Worm (Caenorhabditis elegans) whole organism, late embryonic: ENCODE results near the gene ssq-2.

ENCODE experiments used
- C08G9.2 ChIP-seq: sonication (generic microtip); optimal IDR thresholded peaks from 2 replicates; lab custom pipeline; 2016; ENCODE audit warnings: mild to moderate bottlenecking, missing genetic modification characterization, moderate library complexity, missing compliant biosample characterization
- C38D4.7 ChIP-seq: fragments of 200-800 bp; sonication (Bioruptor generic); optimal IDR thresholded peaks from 2 replicates; lab custom pipeline; 2018; ENCODE audit warnings: mild to moderate bottlenecking, missing genetic modification characterization, moderate library complexity, missing compliant biosample characterization
- K09A11.1 ChIP-seq: sonication (generic microtip); optimal IDR thresholded peaks from 2 replicates; lab custom pipeline; 2017; ENCODE audit warnings: antibody characterized with exemption, mild to moderate bottlenecking, missing genetic modification characterization, missing compliant biosample characterization; ENCODE audit not compliant: insufficient read depth
- ama-1 ChIP-seq: fragments of 150-350 bp; optimal IDR thresholded peaks from 2 replicates; lab custom pipeline; 2014
- ceh-14 ChIP-seq: sonication (generic microtip); optimal IDR thresholded peaks from 2 replicates; lab custom pipeline; 2016; ENCODE audit warnings: missing genotype, missing genetic modification characterization, missing compliant biosample characterization
- ceh-18 ChIP-seq: sonication (generic microtip); optimal IDR thresholded peaks from 2 replicates; lab custom pipeline; 2016; ENCODE audit warnings: missing genetic modification characterization, missing compliant biosample characterization
- ceh-24 ChIP-seq: sonication (generic microtip); optimal IDR thresholded peaks from 2 replicates; lab custom pipeline; 2016; ENCODE audit warnings: mild to moderate bottlenecking, missing genetic modification characterization, missing compliant biosample characterization
- ceh-34 ChIP-seq: sonication (generic microtip); optimal IDR thresholded peaks from 2 replicates; lab custom pipeline; 2016; ENCODE audit warnings: mild to moderate bottlenecking, missing genetic modification characterization, missing compliant biosample characterization
- ceh-6 ChIP-seq: fragments of 200-800 bp; sonication (Bioruptor generic); optimal IDR thresholded peaks from 2 replicates; lab custom pipeline; 2018; ENCODE audit warnings: mild to moderate bottlenecking, missing genetic modification characterization, missing compliant biosample characterization
- ceh-9 ChIP-seq: sonication (generic microtip); optimal IDR thresholded peaks from 2 replicates; lab custom pipeline; 2016; ENCODE audit warnings: mild to moderate bottlenecking, missing genetic modification characterization, inconsistent platforms, missing compliant biosample characterization
- dmd-4 ChIP-seq: sonication (generic microtip); optimal IDR thresholded peaks from 2 replicates; lab custom pipeline; 2016; ENCODE audit warnings: borderline replicate concordance, missing genetic modification characterization, missing compliant biosample characterization
- dve-1 ChIP-seq: sonication (generic microtip); optimal IDR thresholded peaks from 2 replicates; lab custom pipeline; 2017; ENCODE audit warnings: antibody characterized with exemption, mild to moderate bottlenecking, missing genetic modification characterization, missing compliant biosample characterization
- elt-4 ChIP-seq: sonication (generic microtip); optimal IDR thresholded peaks from 2 replicates; lab custom pipeline; 2016; ENCODE audit warnings: missing genetic modification characterization, missing compliant biosample characterization
- ets-4 ChIP-seq: sonication (generic microtip); optimal IDR thresholded peaks from 2 replicates; lab custom pipeline; 2016; ENCODE audit warnings: missing genetic modification characterization, missing compliant biosample characterization
- eyg-1 ChIP-seq: sonication (generic microtip); optimal IDR thresholded peaks from 2 replicates; lab custom pipeline; 2016; ENCODE audit warnings: missing genotype, missing genetic modification characterization, missing compliant biosample characterization
- fax-1 ChIP-seq: sonication (generic microtip); optimal IDR thresholded peaks from 2 replicates; lab custom pipeline; 2016; ENCODE audit warnings: missing genotype, missing genetic modification characterization, missing compliant biosample characterization
- gmeb-2 ChIP-seq: sonication (generic microtip); optimal IDR thresholded peaks from 2 replicates; lab custom pipeline; 2016; ENCODE audit warnings: missing genetic modification characterization, inconsistent platforms, missing compliant biosample characterization
- hlh-30 ChIP-seq: sonication (generic microtip); optimal IDR thresholded peaks from 2 replicates; lab custom pipeline; 2017; ENCODE audit warnings: antibody characterized with exemption, missing genetic modification characterization, missing compliant biosample characterization; ENCODE audit not compliant: insufficient read depth
- pag-3 ChIP-seq: sonication (generic microtip); optimal IDR thresholded peaks from 2 replicates; lab custom pipeline; 2016; ENCODE audit warnings: missing compliant biosample characterization, missing genetic modification characterization, borderline replicate concordance
- pat-9 ChIP-seq: fragments of 200-800 bp; sonication (Bioruptor generic); optimal IDR thresholded peaks from 2 replicates; lab custom pipeline; 2018; ENCODE audit warnings: mild to moderate bottlenecking, missing genetic modification characterization, moderate library complexity, missing compliant biosample characterization
- pax-1 ChIP-seq: fragments of 150-350 bp; optimal IDR thresholded peaks from 2 replicates; lab custom pipeline; 2014; ENCODE audit warnings: missing biosample characterization, missing genetic modification characterization
- pha-2 ChIP-seq: sonication (generic microtip); optimal IDR thresholded peaks from 2 replicates; lab custom pipeline; 2017; ENCODE audit warnings: mild to moderate bottlenecking, missing genetic modification characterization, missing compliant biosample characterization
- pha-4 ChIP-seq: fragments of 150-350 bp; optimal IDR thresholded peaks from 2 replicates; lab custom pipeline; 2018; ENCODE audit warnings: missing biosample characterization, missing genetic modification reagents, missing genetic modification characterization
- pqm-1 ChIP-seq: sonication (generic microtip); optimal IDR thresholded peaks from 2 replicates; lab custom pipeline; 2016; ENCODE audit warnings: missing genetic modification characterization, missing compliant biosample characterization
- ref-2 ChIP-seq: sonication (generic microtip); optimal IDR thresholded peaks from 2 replicates; lab custom pipeline; 2016; ENCODE audit warnings: missing genetic modification characterization, missing compliant biosample characterization
- rnt-1 ChIP-seq: sonication (generic microtip); optimal IDR thresholded peaks from 2 replicates; lab custom pipeline; 2016; ENCODE audit warnings: missing genetic modification characterization, missing compliant biosample characterization
- sdc-2 ChIP-seq: sonication (generic microtip); optimal IDR thresholded peaks from 2 replicates; lab custom pipeline; 2016; ENCODE audit warnings: missing genotype, missing genetic modification characterization, missing compliant biosample characterization
- sox-2 ChIP-seq: fragments of 200-800 bp; sonication (Bioruptor generic); IDR thresholded peaks from 2 replicates; pipeline ENCODE4 v1.3.6; 2022; ENCODE audit warnings: missing genetic modification reagents, missing genetic modification characterization, missing compliant biosample characterization
- tbx-7 ChIP-seq: sonication (generic microtip); optimal IDR thresholded peaks from 2 replicates; lab custom pipeline; 2016; ENCODE audit warnings: missing genotype, missing genetic modification characterization, missing compliant biosample characterization
- ttx-3 ChIP-seq: sonication (generic microtip); optimal IDR thresholded peaks from 2 replicates; lab custom pipeline; 2016; ENCODE audit warnings: missing genetic modification reagents, missing genetic modification characterization, missing compliant biosample characterization
- unc-42 ChIP-seq: sonication (generic microtip); optimal IDR thresholded peaks from 2 replicates; lab custom pipeline; 2016; ENCODE audit warnings: missing genotype, missing genetic modification characterization, missing compliant biosample characterization
- unc-86 ChIP-seq: sonication (generic microtip); optimal IDR thresholded peaks from 2 replicates; lab custom pipeline; 2016; ENCODE audit warnings: missing genetic modification characterization, missing compliant biosample characterization
- zip-5 ChIP-seq: sonication (generic microtip); optimal IDR thresholded peaks from 2 replicates; lab custom pipeline; 2016; ENCODE audit warnings: missing genetic modification characterization, missing compliant biosample characterization
- ztf-16 ChIP-seq: sonication (generic microtip); optimal IDR thresholded peaks from 2 replicates; lab custom pipeline; 2017; ENCODE audit warnings: missing genetic modification characterization, missing compliant biosample characterization

The ssq-2 gene

DNA sequence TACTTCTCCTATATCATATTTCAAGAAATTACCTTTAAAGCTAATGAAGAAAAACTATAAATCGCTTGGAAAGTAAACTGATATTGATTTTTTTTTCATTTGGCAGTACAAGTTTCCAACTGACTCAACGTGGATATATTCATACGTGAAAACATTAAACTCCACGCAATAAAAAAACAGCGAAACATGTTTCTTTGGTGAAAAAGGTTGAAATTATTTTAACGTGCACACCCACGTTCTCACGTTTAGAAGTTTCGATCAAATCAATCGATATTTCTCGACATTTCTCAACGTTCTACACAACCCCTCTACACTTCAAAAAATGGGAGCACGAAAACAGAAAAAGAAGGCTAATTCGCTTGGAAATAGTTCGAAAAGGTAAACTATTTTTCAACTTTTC lies 33.0 kb downstream of the ssq-2 start, which contains the start of the genes best-6 and C09B9.2:
Gene best-6 (minus strand): TSS at position 101 of the 400 bp plus-strand sequence.
Gene C09B9.2 (plus strand): TSS at position 314 of the 400 bp plus-strand sequence.
- TF ChIP-seq rnt-1 (tag; lab: Kevin White, UChicago) (no peak), ceh-18 (no peak), dve-1 (tag; lab: Kevin White, UChicago) (no peak), ttx-3 (tag; lab: Kevin White, UChicago) (no peak), sox-2 (GFP tag; lab: Robert Waterston, UW) (no peak), tbx-7 (tag; lab: Kevin White, UChicago) (no peak), eyg-1 (no peak)

DNA sequence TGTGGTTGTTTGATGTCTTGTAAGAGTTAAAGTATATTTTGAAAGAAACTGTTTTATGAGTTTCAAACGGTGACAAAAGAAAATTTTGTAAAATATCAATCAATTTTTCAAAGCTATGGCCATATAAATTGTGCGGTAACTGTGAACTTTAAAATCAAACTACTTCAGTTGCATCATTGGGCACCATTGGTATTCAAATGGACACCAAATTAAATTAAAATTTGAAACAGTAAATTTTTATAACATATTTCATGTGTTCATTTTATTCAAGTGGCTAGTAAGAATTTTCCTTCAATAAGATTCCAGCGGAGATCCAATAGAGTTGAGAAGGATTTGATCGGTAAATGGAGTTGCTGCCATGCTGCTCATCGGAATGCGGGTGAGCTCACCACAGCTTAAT lies 35.4 kb downstream of the ssq-2 start:
- no peak for TF ChIP-seq ama-1 (lab: Kevin White, UChicago)
- no peak for TF ChIP-seq C38D4.7 (GFP tag; lab: Kevin White, UChicago)
- no peak for TF ChIP-seq ceh-34
- no peak for TF ChIP-seq tbx-7 (tag; lab: Kevin White, UChicago)
- TF ChIP-seq zip-5 (tag; lab: Kevin White, UChicago), result no peak
- no peak for TF ChIP-seq gmeb-2 (tag; lab: Kevin White, UChicago)
- TF ChIP-seq ztf-16 (tag; lab: Kevin White, UChicago), result no peak
- TF ChIP-seq ttx-3 (tag; lab: Kevin White, UChicago), result no peak
- no peak for TF ChIP-seq rnt-1 (tag; lab: Kevin White, UChicago)
- TF ChIP-seq pha-2 (tag; lab: Kevin White, UChicago), result no peak
- no peak for TF ChIP-seq eyg-1

ce11 chrIV:5033276-5033675 lies 37.3 kb downstream of the ssq-2 start, which contains the start of gene C09B9.4:
C09B9.4 (minus strand) TSS chrIV:5033376.
- TF ChIP-seq ceh-24 (tag; lab: Kevin White, UChicago) (no peak), pha-4 (tag; lab: Kevin White, UChicago) (no peak), pag-3 (tag; lab: Kevin White, UChicago) (no peak), sdc-2 (tag; lab: Kevin White, UChicago) (no peak), ceh-6 (GFP tag; lab: Kevin White, UChicago) (no peak), hlh-30 (tag; lab: Kevin White, UChicago) (no peak), pha-2 (tag; lab: Kevin White, UChicago) (no peak), ets-4 (tag; lab: Kevin White, UChicago) (no peak), sox-2 (GFP tag; lab: Robert Waterston, UW) (no peak), unc-42 (no peak), ztf-16 (tag; lab: Kevin White, UChicago) (no peak), zip-5 (tag; lab: Kevin White, UChicago) (no peak), elt-4 (no peak), ceh-14 (tag; lab: Kevin White, UChicago) (no peak), pat-9 (tag; lab: Kevin White, UChicago) (no peak), C08G9.2 (no peak), C38D4.7 (GFP tag; lab: Kevin White, UChicago) (no peak), rnt-1 (tag; lab: Kevin White, UChicago) (no peak), pqm-1 (tag; lab: Kevin White, UChicago) (no peak), dve-1 (tag; lab: Kevin White, UChicago) (no peak)

DNA sequence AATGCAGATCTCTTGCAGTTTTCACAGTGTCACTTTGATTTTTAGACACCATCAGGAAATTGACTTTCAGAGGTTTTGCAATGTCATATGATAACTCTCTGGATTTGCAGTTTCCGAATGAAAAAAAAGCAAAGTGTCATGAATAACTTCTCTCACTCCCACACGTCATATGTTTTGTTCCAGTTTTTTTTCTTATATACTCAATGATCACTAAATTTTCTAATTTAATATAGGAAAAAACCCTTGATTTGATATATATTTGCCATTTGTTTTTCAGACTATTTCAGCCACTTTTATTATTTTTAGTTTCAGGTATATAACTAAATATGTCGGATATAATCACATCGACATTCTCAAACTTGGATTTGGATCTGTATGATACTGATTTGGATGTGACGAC lies 41.5 kb downstream of the ssq-2 start, which contains the start of gene C09B9.1:
Gene C09B9.1 (plus strand): TSS at position 301 of the 400 bp plus-strand sequence.
- no peak for TF ChIP-seq K09A11.1 (tag; lab: Kevin White, UChicago)
- TF ChIP-seq hlh-30 (tag; lab: Kevin White, UChicago), result no peak
- TF ChIP-seq pax-1 (tag; lab: Kevin White, UChicago), result no peak
- TF ChIP-seq elt-4, result no peak
- TF ChIP-seq unc-86, result no peak
- no peak for TF ChIP-seq fax-1 (tag; lab: Kevin White, UChicago)
- no peak for TF ChIP-seq ceh-9 (tag; lab: Kevin White, UChicago)
- TF ChIP-seq ref-2 (tag; lab: Kevin White, UChicago), result no peak
- TF ChIP-seq pha-2 (tag; lab: Kevin White, UChicago), result no peak
- TF ChIP-seq dmd-4 (tag; lab: Kevin White, UChicago), result no peak
